Worm (Caenorhabditis elegans): ENCODE data around the gene F09E5.14.

The F09E5.14 gene

DNA sequence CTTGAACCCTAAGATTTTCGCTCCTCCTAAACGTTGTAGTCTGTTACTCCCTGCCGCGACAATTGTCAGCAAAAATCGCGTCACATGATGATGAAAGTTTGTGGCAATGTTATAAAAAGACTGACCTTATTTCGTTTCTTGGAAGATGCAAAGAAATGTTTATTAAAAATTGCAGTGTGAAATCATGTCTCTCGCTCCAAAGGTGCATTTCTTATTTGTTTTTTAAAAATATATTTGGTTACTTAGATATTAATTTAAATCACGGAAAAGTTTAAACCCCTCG lies 33.5 kb upstream of the F09E5.14 start:
- TF ChIP-seq ceh-9 (tag; optimal IDR thresholded peaks at IDR 0.05) (no peak), nhr-43 (tag; optimal IDR thresholded peaks at IDR 0.05; ENCODE audit: poor library complexity, severe bottlenecking) (peak; percentile 5), ceh-16 (tag; optimal IDR thresholded peaks at IDR 0.05) (no peak), elt-1 (tag; optimal IDR thresholded peaks at IDR 0.05) (no peak), lin-39 (tag; optimal IDR thresholded peaks at IDR 0.05) (no peak), pqm-1 (tag; optimal IDR thresholded peaks at IDR 0.05) (no peak), elt-3 (tag; optimal IDR thresholded peaks at IDR 0.05) (no peak), nhr-25 (tag; optimal IDR thresholded peaks at IDR 0.05) (peak; percentile 68), nhr-77 (tag; optimal IDR thresholded peaks at IDR 0.05) (no peak), hmg-11 (tag; optimal IDR thresholded peaks at IDR 0.05) (no peak), ZK546.5 (tag; optimal IDR thresholded peaks at IDR 0.05) (no peak), nfya-1 (tag; optimal IDR thresholded peaks at IDR 0.05; ENCODE audit: insufficient read depth) (no peak), lin-15B (tag; optimal IDR thresholded peaks at IDR 0.05) (no peak), egl-5 (tag; optimal IDR thresholded peaks at IDR 0.05) (no peak), nhr-11 (tag; optimal IDR thresholded peaks at IDR 0.05) (no peak), nhr-28 (tag; optimal IDR thresholded peaks at IDR 0.05) (no peak), daf-12 (tag; optimal IDR thresholded peaks at IDR 0.05) (no peak), sea-2 (GFP tag; optimal IDR thresholded peaks at IDR 0.05) (no peak), nhr-67 (tag; optimal IDR thresholded peaks at IDR 0.05) (no peak), unc-62 (GFP tag; optimal IDR thresholded peaks at IDR 0.05) (no peak), fos-1 (tag; optimal IDR thresholded peaks at IDR 0.05) (no peak), elt-2 (tag; optimal IDR thresholded peaks at IDR 0.05) (no peak), jun-1 (tag; optimal IDR thresholded peaks at IDR 0.05) (no peak), nhr-23 (tag; optimal IDR thresholded peaks at IDR 0.05) (peak; percentile 9), ceh-28 (tag; optimal IDR thresholded peaks at IDR 0.05) (no peak), ama-1 (optimal IDR thresholded peaks at IDR 0.05) (no peak), tbx-2 (tag; optimal IDR thresholded peaks at IDR 0.05) (no peak), mml-1 (tag; optimal IDR thresholded peaks at IDR 0.05) (no peak), nhr-237 (tag; optimal IDR thresholded peaks at IDR 0.05) (no peak), egl-27 (tag; optimal IDR thresholded peaks at IDR 0.05) (no peak), skn-1 (tag; optimal IDR thresholded peaks at IDR 0.05) (peak; percentile 82), eor-1 (tag; optimal IDR thresholded peaks at IDR 0.05) (no peak), R02D3.7 (tag; optimal IDR thresholded peaks at IDR 0.05) (no peak)

ce11 chrII:5377467-5378238 lies 33.0 kb upstream of the F09E5.14 start, which contains the start of gene prdx-2:
prdx-2 (plus strand) TSS chrII:5378195.
- TF ChIP-seq snpc-4 (tag; optimal IDR thresholded peaks at IDR 0.05) (peak; percentile 15), eor-1 (tag; optimal IDR thresholded peaks at IDR 0.05) (no peak), hmg-11 (tag; optimal IDR thresholded peaks at IDR 0.05) (no peak), lsy-12 (tag; optimal IDR thresholded peaks at IDR 0.05) (no peak), pha-4 (tag; optimal IDR thresholded peaks at IDR 0.05) (peak; percentile 63), nhr-28 (tag; optimal IDR thresholded peaks at IDR 0.05) (no peak)

ce11 chrII:5374967-5375366 lies 30.3 kb upstream of the F09E5.14 start, which contains the start of gene algn-2:
algn-2 (plus strand) TSS chrII:5375267.
- TF ChIP-seq nhr-25 (tag; optimal IDR thresholded peaks at IDR 0.05) (no peak), elt-2 (tag; optimal IDR thresholded peaks at IDR 0.05) (peak; percentile 16)

ce11 chrII:5373275-5374047 lies 28.8 kb upstream of the F09E5.14 start, which contains the start of the genes agt-2 and F09E5.3:
agt-2 (minus strand) TSS chrII:5373827.
F09E5.3 (plus strand) TSS chrII:5373997.
- TF ChIP-seq pqm-1 (tag; optimal IDR thresholded peaks at IDR 0.05) = peak; percentile 71
- TF ChIP-seq aly-2 (tag; optimal IDR thresholded peaks at IDR 0.05) = no peak
- TF ChIP-seq snpc-4 (tag; optimal IDR thresholded peaks at IDR 0.05) = peak; percentile 88
- TF ChIP-seq daf-12 (tag; optimal IDR thresholded peaks at IDR 0.05) = no peak
- no peak for TF ChIP-seq fos-1 (tag; optimal IDR thresholded peaks at IDR 0.05)
- TF ChIP-seq elt-2 (tag; optimal IDR thresholded peaks at IDR 0.05) = peak; percentile 92
- no peak for TF ChIP-seq eor-1 (tag; optimal IDR thresholded peaks at IDR 0.05)
- peak; percentile 84 for TF ChIP-seq lsy-12 (tag; optimal IDR thresholded peaks at IDR 0.05)
- peak; percentile 75 for TF ChIP-seq R02D3.7 (tag; optimal IDR thresholded peaks at IDR 0.05)
- TF ChIP-seq egl-27 (tag; optimal IDR thresholded peaks at IDR 0.05) = no peak
- TF ChIP-seq nhr-23 (tag; optimal IDR thresholded peaks at IDR 0.05) = peak; percentile 97
- TF ChIP-seq sea-2 (GFP tag; optimal IDR thresholded peaks at IDR 0.05) = no peak
- peak; percentile 31 for TF ChIP-seq zag-1 (tag; optimal IDR thresholded peaks at IDR 0.05)
- no peak for TF ChIP-seq nhr-76 (tag; optimal IDR thresholded peaks at IDR 0.05)
- TF ChIP-seq lin-39 (tag; optimal IDR thresholded peaks at IDR 0.05) = peak; percentile 59
- TF ChIP-seq nhr-12 (tag; optimal IDR thresholded peaks at IDR 0.05) = no peak
- TF ChIP-seq egl-5 (tag; optimal IDR thresholded peaks at IDR 0.05) = peak; percentile 23
- no peak for TF ChIP-seq mdl-1 (tag; optimal IDR thresholded peaks at IDR 0.05)
- TF ChIP-seq ceh-16 (tag; optimal IDR thresholded peaks at IDR 0.05) = no peak
- no peak for TF ChIP-seq ZK546.5 (tag; optimal IDR thresholded peaks at IDR 0.05)
- TF ChIP-seq ama-1 (optimal IDR thresholded peaks at IDR 0.05) = peak; percentile 77
- peak; percentile 71 for TF ChIP-seq jun-1 (tag; optimal IDR thresholded peaks at IDR 0.05)
- TF ChIP-seq nhr-237 (tag; optimal IDR thresholded peaks at IDR 0.05) = no peak
- TF ChIP-seq hmg-11 (tag; optimal IDR thresholded peaks at IDR 0.05) = peak; percentile 84
- TF ChIP-seq ztf-11 (tag; optimal IDR thresholded peaks at IDR 0.05) = no peak
- peak; percentile 36 for TF ChIP-seq ceh-82 (tag; optimal IDR thresholded peaks at IDR 0.05)
- peak; percentile 97 for TF ChIP-seq pha-4 (tag; optimal IDR thresholded peaks at IDR 0.05)
- peak; percentile 13 for TF ChIP-seq unc-62 (GFP tag; optimal IDR thresholded peaks at IDR 0.05)
